Fruit fly (Drosophila melanogaster) whole organism, prepupa: ENCODE results near the gene Ankle2.
A peak's percentile ranks its signal among the peaks of the same experiment; 100 is the strongest.

Source experiments
- CG10631 ChIP-seq: fragments of 200-800 bp; sonication (Bioruptor generic); optimal IDR thresholded peaks from 2 replicates; lab custom pipeline; 2016; ENCODE audit warnings: missing biosample characterization, missing genetic modification characterization
- CG10669 ChIP-seq: fragments of 200-800 bp; sonication (Bioruptor generic); optimal IDR thresholded peaks from 3 replicates; lab custom pipeline; 2018; ENCODE audit warnings: missing biosample characterization, mild to moderate bottlenecking, missing genetic modification characterization, moderate library complexity
- CG11902 ChIP-seq: fragments of 200-800 bp; sonication (Bioruptor generic); optimal IDR thresholded peaks from 3 replicates; lab custom pipeline; 2016; ENCODE audit warnings: missing biosample characterization, missing genetic modification characterization
- CG15336 ChIP-seq: fragments of 200-800 bp; sonication (Bioruptor generic); IDR thresholded peaks from 2 replicates; pipeline ENCODE4 v1.3.6; 2022; ENCODE audit warnings: missing biosample characterization, missing genetic modification characterization
- CG1621 ChIP-seq: fragments of 200-800 bp; sonication (Bioruptor generic); optimal IDR thresholded peaks from 3 replicates; lab custom pipeline; 2018; ENCODE audit warnings: missing biosample characterization, mild to moderate bottlenecking, missing genetic modification characterization
- CG16779 ChIP-seq: fragments of 200-800 bp; sonication (Bioruptor generic); optimal IDR thresholded peaks from 3 replicates; lab custom pipeline; 2017; ENCODE audit warnings: missing biosample characterization, mild to moderate bottlenecking, missing genetic modification characterization
- CG3032 ChIP-seq: fragments of 200-800 bp; optimal IDR thresholded peaks from 2 replicates; lab custom pipeline; 2019; ENCODE audit warnings: missing biosample characterization, mild to moderate bottlenecking, missing genetic modification characterization, moderate library complexity
- CG31627 ChIP-seq: fragments of 200-800 bp; sonication (Bioruptor generic); optimal IDR thresholded peaks from 3 replicates; lab custom pipeline; 2016; ENCODE audit warnings: missing biosample characterization, missing genetic modification characterization
- CG32006 ChIP-seq: fragments of 200-800 bp; sonication (Bioruptor generic); optimal IDR thresholded peaks from 3 replicates; lab custom pipeline; 2017; ENCODE audit warnings: missing biosample characterization, mild to moderate bottlenecking, missing genetic modification characterization
- CG34406 ChIP-seq: fragments of 200-800 bp; sonication (Bioruptor generic); optimal IDR thresholded peaks from 3 replicates; lab custom pipeline; 2016; ENCODE audit warnings: missing biosample characterization, missing genetic modification characterization
- CG3919 ChIP-seq: fragments of 200-800 bp; sonication (Bioruptor generic); optimal IDR thresholded peaks from 3 replicates; lab custom pipeline; 2016; ENCODE audit warnings: missing biosample characterization, missing genetic modification characterization
- CG6163 ChIP-seq: fragments of 200-800 bp; sonication (Bioruptor generic); IDR thresholded peaks from 3 replicates; pipeline ENCODE4 v1.3.6; 2022; ENCODE audit warnings: missing biosample characterization, missing genetic modification characterization
- CG6276 ChIP-seq: fragments of 200-800 bp; sonication (Bioruptor generic); optimal IDR thresholded peaks from 2 replicates; lab custom pipeline; 2017; ENCODE audit warnings: missing biosample characterization, mild to moderate bottlenecking, missing genetic modification characterization
- CG6792 ChIP-seq: fragments of 200-800 bp; sonication (Bioruptor generic); optimal IDR thresholded peaks from 3 replicates; lab custom pipeline; 2016; ENCODE audit warnings: missing biosample characterization, missing genetic modification characterization
- CG6808 ChIP-seq: fragments of 200-800 bp; sonication (Bioruptor generic); optimal IDR thresholded peaks from 3 replicates; lab custom pipeline; 2017; ENCODE audit warnings: missing biosample characterization, missing genetic modification characterization, mild to moderate bottlenecking, moderate library complexity, missing genetic modification reagents
- CG6854 ChIP-seq: fragments of 200-800 bp; sonication (Bioruptor generic); optimal IDR thresholded peaks from 2 replicates; lab custom pipeline; 2017; ENCODE audit warnings: missing biosample characterization, mild to moderate bottlenecking, missing genetic modification characterization
- CG8119 ChIP-seq: fragments of 200-800 bp; sonication (Bioruptor generic); IDR thresholded peaks from 3 replicates; pipeline ENCODE4 v1.3.6; 2022; ENCODE audit warnings: missing biosample characterization, missing genetic modification characterization
- CG8319 ChIP-seq: fragments of 200-800 bp; sonication (Bioruptor generic); optimal IDR thresholded peaks from 3 replicates; lab custom pipeline; 2016; ENCODE audit warnings: missing biosample characterization, missing genetic modification characterization
- CG8632 ChIP-seq: fragments of 200-800 bp; sonication (Bioruptor generic); optimal IDR thresholded peaks from 3 replicates; lab custom pipeline; 2016; ENCODE audit warnings: missing biosample characterization, missing genetic modification characterization
- Eip75B ChIP-seq: fragments of 200-800 bp; sonication (Bioruptor generic); optimal IDR thresholded peaks from 3 replicates; lab custom pipeline; 2016; ENCODE audit warnings: missing biosample characterization, missing genetic modification characterization
- Eip78C ChIP-seq: fragments of 200-800 bp; sonication (Bioruptor generic); peaks from one replicate; lab custom pipeline; 2016; ENCODE audit warnings: missing biosample characterization, missing genetic modification characterization
- Ets96B ChIP-seq: fragments of 200-800 bp; optimal IDR thresholded peaks from 2 replicates; lab custom pipeline; 2019; ENCODE audit warnings: missing biosample characterization, mild to moderate bottlenecking, missing genetic modification characterization, moderate library complexity
- Gug ChIP-seq: fragments of 200-800 bp; sonication (Bioruptor generic); IDR thresholded peaks from 2 replicates; pipeline ENCODE4 v1.3.6; 2022; ENCODE audit warnings: missing biosample characterization, missing genetic modification characterization
- Hr38 ChIP-seq: sonication (Bioruptor generic); optimal IDR thresholded peaks from 2 replicates; lab custom pipeline; 2016; ENCODE audit warnings: missing biosample characterization, missing genetic modification characterization
- Hr39 ChIP-seq: fragments of 200-800 bp; sonication (Bioruptor generic); optimal IDR thresholded peaks from 2 replicates; lab custom pipeline; 2016; ENCODE audit warnings: missing biosample characterization, missing genetic modification characterization
- Hr4 ChIP-seq: fragments of 200-800 bp; sonication (Bioruptor generic); optimal IDR thresholded peaks from 3 replicates; lab custom pipeline; 2016; ENCODE audit warnings: missing biosample characterization, missing genetic modification characterization
- Lpt ChIP-seq: fragments of 200-800 bp; sonication (Bioruptor generic); optimal IDR thresholded peaks from 3 replicates; lab custom pipeline; 2016; ENCODE audit warnings: missing biosample characterization, missing genetic modification characterization
- OdsH ChIP-seq: fragments of 200-800 bp; sonication (Bioruptor generic); optimal IDR thresholded peaks from 3 replicates; lab custom pipeline; 2016; ENCODE audit warnings: missing biosample characterization, missing genetic modification characterization
- Smox ChIP-seq: fragments of 200-800 bp; sonication (Bioruptor generic); optimal IDR thresholded peaks from 3 replicates; lab custom pipeline; 2016; ENCODE audit warnings: missing biosample characterization, missing genetic modification characterization
- Sox102F ChIP-seq: fragments of 200-800 bp; sonication (Bioruptor generic); optimal IDR thresholded peaks from 2 replicates; lab custom pipeline; 2016; ENCODE audit warnings: missing biosample characterization, mild to moderate bottlenecking, missing genetic modification characterization
- Sox14 ChIP-seq: fragments of 200-800 bp; sonication (Bioruptor generic); optimal IDR thresholded peaks from 3 replicates; lab custom pipeline; 2016; ENCODE audit warnings: missing biosample characterization, missing genetic modification characterization
- Sox15 ChIP-seq: fragments of 200-800 bp; sonication (Bioruptor generic); optimal IDR thresholded peaks from 3 replicates; lab custom pipeline; 2016; ENCODE audit warnings: missing biosample characterization, missing genetic modification characterization
- achi ChIP-seq: fragments of 200-800 bp; sonication (Bioruptor generic); optimal IDR thresholded peaks from 3 replicates; lab custom pipeline; 2016; ENCODE audit warnings: missing biosample characterization, missing genetic modification characterization
- acj6 ChIP-seq: fragments of 200-800 bp; sonication (Bioruptor generic); optimal IDR thresholded peaks from 3 replicates; lab custom pipeline; 2016; ENCODE audit warnings: missing biosample characterization, missing genetic modification characterization
- dac ChIP-seq: fragments of 200-800 bp; sonication (Bioruptor generic); optimal IDR thresholded peaks from 2 replicates; lab custom pipeline; 2017; ENCODE audit warnings: missing biosample characterization, mild to moderate bottlenecking, missing genetic modification characterization
- esn ChIP-seq: fragments of 200-800 bp; sonication (Bioruptor generic); optimal IDR thresholded peaks from 2 replicates; lab custom pipeline; 2016; ENCODE audit warnings: missing biosample characterization, mild to moderate bottlenecking, missing genetic modification characterization, moderate library complexity
- fd59A ChIP-seq: fragments of 200-800 bp; sonication (Bioruptor generic); optimal IDR thresholded peaks from 2 replicates; lab custom pipeline; 2017; ENCODE audit warnings: missing biosample characterization, mild to moderate bottlenecking, missing genetic modification characterization, missing genetic modification reagents
- fd85E ChIP-seq: fragments of 200-800 bp; sonication (Bioruptor generic); optimal IDR thresholded peaks from 3 replicates; lab custom pipeline; 2016; ENCODE audit warnings: missing biosample characterization, missing genetic modification characterization
- lz ChIP-seq: fragments of 200-800 bp; sonication (Bioruptor generic); optimal IDR thresholded peaks from 3 replicates; lab custom pipeline; 2016; ENCODE audit warnings: missing biosample characterization, missing genetic modification characterization
- net ChIP-seq: fragments of 200-800 bp; sonication (Bioruptor generic); optimal IDR thresholded peaks from 3 replicates; lab custom pipeline; 2016; ENCODE audit warnings: missing biosample characterization, missing genetic modification characterization
- pdm3 ChIP-seq: fragments of 200-800 bp; sonication (Bioruptor generic); optimal IDR thresholded peaks from 3 replicates; lab custom pipeline; 2016; ENCODE audit warnings: missing biosample characterization, missing genetic modification characterization
- salr ChIP-seq, 2 experiments: fragments of 200-800 bp; sonication (Bioruptor generic); optimal IDR thresholded peaks; 3 replicates each; lab custom pipeline; 2016 to 2018; ENCODE audit warnings: missing biosample characterization in 2 of 2, missing genetic modification characterization in 2 of 2, mild to moderate bottlenecking in 1 of 2
- ss ChIP-seq, 2 experiments: fragments of 200-800 bp; sonication (Bioruptor generic); optimal IDR thresholded peaks; 2 replicates in 1 of 2; 3 replicates in 1 of 2; lab custom pipeline; 2017 to 2018; ENCODE audit warnings: mild to moderate bottlenecking in 2 of 2, missing biosample characterization in 2 of 2, missing genetic modification characterization in 2 of 2, moderate library complexity in 1 of 2
- svp ChIP-seq: fragments of 200-800 bp; sonication (Bioruptor generic); peaks from one replicate; lab custom pipeline; 2016; ENCODE audit warnings: missing biosample characterization, missing genetic modification characterization
- topi ChIP-seq: fragments of 200-800 bp; sonication (Bioruptor generic); optimal IDR thresholded peaks from 3 replicates; lab custom pipeline; 2016; ENCODE audit warnings: missing biosample characterization, missing genetic modification characterization
- vri ChIP-seq: fragments of 200-800 bp; sonication (Bioruptor generic); optimal IDR thresholded peaks from 3 replicates; lab custom pipeline; 2016; ENCODE audit warnings: missing biosample characterization, mild to moderate bottlenecking, missing genetic modification characterization

The Ankle2 gene

DNA sequence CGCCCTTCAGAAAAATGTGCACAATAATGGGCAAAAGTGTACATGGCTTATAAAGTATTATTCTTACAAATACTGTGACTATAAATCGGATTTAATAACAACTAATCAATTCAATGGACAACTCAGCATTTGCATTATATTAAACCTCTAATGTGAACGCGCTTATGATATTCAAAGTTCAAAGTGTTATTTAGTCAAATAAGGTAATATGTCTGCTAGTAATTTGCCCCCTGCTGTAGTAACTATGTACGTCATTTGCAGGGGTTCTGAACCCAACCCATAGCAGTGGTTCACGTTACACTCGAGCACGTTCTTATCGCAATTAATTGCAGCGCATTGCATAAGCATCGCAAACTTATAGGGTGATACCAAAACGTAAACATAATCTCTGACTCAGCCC, 9.1 kb upstream of the Ankle2 start:
- TF ChIP-seq CG3919 (GFP tag; lab: Kevin White, UChicago) = no peak
- TF ChIP-seq pdm3 (GFP tag; lab: Kevin White, UChicago) = peak; percentile 41
- peak; percentile 30 for TF ChIP-seq CG6808
- TF ChIP-seq esn (GFP tag; lab: Kevin White, UChicago) = peak; percentile 47
- TF ChIP-seq CG10669 (GFP tag; lab: Kevin White, UChicago) = peak; percentile 15
- no peak for TF ChIP-seq CG8119 (GFP tag; lab: Robert Waterston, UW)
- peak; percentile 55 for TF ChIP-seq Eip78C
- TF ChIP-seq CG1621 (tag; lab: Kevin White, UChicago) = no peak
- peak; percentile 5 for TF ChIP-seq Smox (GFP tag; lab: Kevin White, UChicago)
- peak; percentile 25 for TF ChIP-seq CG31627
- TF ChIP-seq CG8632 (GFP tag; lab: Kevin White, UChicago) = peak; percentile 27
- no peak for TF ChIP-seq svp (GFP tag; lab: Kevin White, UChicago)
- no peak for TF ChIP-seq Lpt (GFP tag; lab: Kevin White, UChicago)
- no peak for TF ChIP-seq Sox102F
- TF ChIP-seq ss (GFP tag; optimal IDR thresholded peaks at IDR 0.05; lab: Kevin White, UChicago) = no peak
- no peak for TF ChIP-seq Hr38 (GFP tag; lab: Kevin White, UChicago)
- TF ChIP-seq CG32006 (GFP tag; lab: Kevin White, UChicago) = peak; percentile 44
- peak; percentile 19 for TF ChIP-seq Hr39 (GFP tag; lab: Kevin White, UChicago)
- peak; percentile 36 for TF ChIP-seq OdsH (GFP tag; lab: Kevin White, UChicago)
- TF ChIP-seq salr (GFP tag; optimal IDR thresholded peaks at IDR 0.05; lab: Kevin White, UChicago) = no peak
- TF ChIP-seq CG3032 (tag; lab: Kevin White, UChicago) = no peak
- peak; percentile 38 for TF ChIP-seq lz (GFP tag; lab: Kevin White, UChicago)
- peak; percentile 11 for TF ChIP-seq Sox14 (GFP tag; lab: Kevin White, UChicago)
- TF ChIP-seq CG6276 (GFP tag; lab: Kevin White, UChicago) = peak; percentile 11
- TF ChIP-seq Sox15 (GFP tag; lab: Kevin White, UChicago) = no peak
- TF ChIP-seq net = no peak
- TF ChIP-seq CG15336 (GFP tag; lab: Robert Waterston, UW) = 0 out of 2 replicates have a peak, but pooled peaks have one; percentile 20
- TF ChIP-seq CG10631 (GFP tag; lab: Kevin White, UChicago) = peak; percentile 5
- peak; percentile 11 for TF ChIP-seq acj6 (GFP tag; lab: Kevin White, UChicago)
- peak; percentile 26 for TF ChIP-seq Ets96B
- TF ChIP-seq CG8319 (GFP tag; lab: Kevin White, UChicago) = no peak
- TF ChIP-seq fd85E (GFP tag; lab: Kevin White, UChicago) = no peak
- TF ChIP-seq Eip75B = peak; percentile 5
- no peak for TF ChIP-seq CG16779
- TF ChIP-seq achi (GFP tag; lab: Kevin White, UChicago) = peak; percentile 12
- no peak for TF ChIP-seq topi (GFP tag; lab: Kevin White, UChicago)
- TF ChIP-seq dac (GFP tag; lab: Kevin White, UChicago) = no peak
- TF ChIP-seq vri (GFP tag; lab: Kevin White, UChicago) = peak; percentile 82
- TF ChIP-seq CG6163 (GFP tag; lab: Robert Waterston, UW) = no peak
- no peak for TF ChIP-seq Gug
- peak; percentile 32 for TF ChIP-seq CG6792 (GFP tag; lab: Kevin White, UChicago)
- no peak for TF ChIP-seq CG11902 (GFP tag; lab: Kevin White, UChicago)
- TF ChIP-seq Hr4 (GFP tag; lab: Kevin White, UChicago) = peak; percentile 26
- TF ChIP-seq CG34406 (GFP tag; lab: Kevin White, UChicago) = peak; percentile 8
- TF ChIP-seq CG6854 (GFP tag; lab: Kevin White, UChicago) = no peak
- TF ChIP-seq fd59A (GFP tag; lab: Kevin White, UChicago) = no peak
